Worm (Caenorhabditis elegans) whole organism, L4/young adult: ENCODE measurements around the gene rbmx-2.

Source experiments
- W03F9.2 ChIP-seq: fragments of 150-350 bp; optimal IDR thresholded peaks from 2 replicates; lab custom pipeline; 2014; ENCODE audit warnings: missing biosample characterization, missing genetic modification characterization
- him-1 ChIP-seq: sonication (generic microtip); optimal IDR thresholded peaks from 2 replicates; lab custom pipeline; 2016; ENCODE audit warnings: missing genotype, missing genetic modification reagents, missing genetic modification characterization, missing compliant biosample characterization

- no peak for TF ChIP-seq him-1 (tag; lab: Kevin White, UChicago)
- TF ChIP-seq W03F9.2 (tag; lab: Kevin White, UChicago): no peak
Observed at ce11 chrII:6219346-6219745, 22.6 kb upstream of the rbmx-2 start, which contains the start of gene mks-2.
